Fruit fly (Drosophila melanogaster): ENCODE measurements around the gene CG42729.
A peak's percentile ranks its signal among the peaks of the same experiment; 100 is the strongest.

Gene CG42729

DNA sequence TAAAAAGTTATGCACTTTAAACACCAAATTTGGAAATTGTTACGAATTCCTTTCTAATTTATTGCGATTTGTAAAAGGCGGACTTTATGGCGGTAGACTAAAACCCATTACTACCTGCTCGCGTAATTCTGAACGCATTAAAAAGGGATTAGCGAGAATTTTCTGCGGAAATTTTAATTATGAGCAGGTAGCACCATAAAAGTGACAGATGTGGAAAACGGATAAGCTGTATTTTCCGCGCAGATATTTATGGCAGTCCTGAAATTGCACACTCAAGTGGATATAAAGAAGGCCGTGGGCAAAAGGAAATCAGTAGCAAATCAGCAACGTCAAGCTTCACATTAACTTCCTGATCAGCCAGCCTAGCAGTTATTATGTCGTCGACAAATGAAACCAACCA is 18.6 kb downstream of the CG42729 start, which contains the start of gene Z600 (continued):
- TF ChIP-seq CG6683 (GFP tag; optimal IDR thresholded peaks at IDR 0.05) (no peak), slbo (GFP tag; IDR thresholded peaks at IDR 0.05) (no peak), cad (GFP tag; optimal IDR thresholded peaks at IDR 0.05) (peak; percentile 95), CG14710 (tag; optimal IDR thresholded peaks at IDR 0.05) (no peak), Fer2 (tag; optimal IDR thresholded peaks at IDR 0.05) (no peak), CG1647 (GFP tag; optimal IDR thresholded peaks at IDR 0.05) (no peak), CG7271 (tag; optimal IDR thresholded peaks at IDR 0.05) (peak; percentile 76), exex (tag; optimal IDR thresholded peaks at IDR 0.05) (no peak), zen (tag; optimal IDR thresholded peaks at IDR 0.05) (peak; percentile 100), da (GFP tag; optimal IDR thresholded peaks at IDR 0.05) (no peak), lbe (GFP tag; optimal IDR thresholded peaks at IDR 0.05) (no peak), dm (GFP tag; optimal IDR thresholded peaks at IDR 0.05) (no peak), stc (GFP tag; IDR thresholded peaks at IDR 0.05) (no peak), emc (GFP tag; optimal IDR thresholded peaks at IDR 0.05) (no peak), CG18619 (GFP tag; optimal IDR thresholded peaks at IDR 0.05) (no peak), CG12104 (GFP tag; optimal IDR thresholded peaks at IDR 0.05) (no peak), pros (GFP tag; optimal IDR thresholded peaks at IDR 0.05) (no peak), CG8765 (GFP tag; IDR thresholded peaks at IDR 0.05) (no peak), Doc3 (GFP tag; IDR thresholded peaks at IDR 0.05; ENCODE audit: partially characterized antibody) (no peak), mld (GFP tag; IDR thresholded peaks at IDR 0.05; ENCODE audit: partially characterized antibody) (0 out of 3 replicates have a peak, but pooled peaks have one; percentile 16)

DNA sequence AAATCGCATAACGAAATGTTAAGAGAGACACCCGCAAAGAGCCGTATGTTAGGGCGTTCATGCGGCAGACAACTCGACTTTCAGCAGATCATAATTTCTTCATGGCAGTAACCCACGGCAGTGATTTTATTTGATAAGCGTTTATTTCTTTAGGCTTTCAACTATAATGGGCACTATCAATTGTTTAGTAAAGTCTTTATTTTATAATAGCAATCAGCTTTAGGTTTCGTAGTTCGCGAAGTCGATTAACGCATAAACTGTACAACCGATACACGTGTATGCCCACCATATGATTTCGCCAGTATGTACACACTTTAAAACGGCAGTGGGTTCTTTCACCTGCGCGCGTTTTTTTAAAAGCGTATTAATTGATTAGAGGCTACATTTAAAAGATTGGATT is 19.1 kb downstream of the CG42729 start, which contains the start of gene CG7841:
Gene CG7841, minus strand, starts transcription at position 20 of the 400 bp plus-strand sequence.
- TF ChIP-seq cg (GFP tag; optimal IDR thresholded peaks at IDR 0.05) (peak; percentile 21), Ssrp (tag; optimal IDR thresholded peaks at IDR 0.05) (peak; percentile 95), vvl (GFP tag; IDR thresholded peaks at IDR 0.05) (peak; percentile 99), dimm (GFP tag; IDR thresholded peaks at IDR 0.05) (no peak), CG34376 (GFP tag; optimal IDR thresholded peaks at IDR 0.05) (peak; percentile 99), Dad (GFP tag; optimal IDR thresholded peaks at IDR 0.05) (peak; percentile 96), Xrp1 (GFP tag; IDR thresholded peaks at IDR 0.05) (peak; percentile 98), pita (GFP tag; optimal IDR thresholded peaks at IDR 0.05) (no peak), CG12391 (tag; optimal IDR thresholded peaks at IDR 0.05) (peak; percentile 99), lmd (GFP tag; IDR thresholded peaks at IDR 0.05) (peak; percentile 95), Spps (tag; optimal IDR thresholded peaks at IDR 0.05) (peak; percentile 98), crc (GFP tag; optimal IDR thresholded peaks at IDR 0.05) (peak; percentile 97), sr (GFP tag; IDR thresholded peaks at IDR 0.05) (peak; percentile 89; the same call in 2 of the 3 replicates), Dip2 (GFP tag; IDR thresholded peaks at IDR 0.05) (no peak), CG11504 (tag; optimal IDR thresholded peaks at IDR 0.05) (peak; percentile 97), vfl (GFP tag; optimal IDR thresholded peaks at IDR 0.05) (peak; percentile 96), CG31441 (GFP tag; IDR thresholded peaks at IDR 0.05) (peak; percentile 98), Atf6 (GFP tag; IDR thresholded peaks at IDR 0.05) (peak; percentile 98), CG13424 (tag; optimal IDR thresholded peaks at IDR 0.05) (peak; percentile 99), jigr1 (GFP tag; IDR thresholded peaks at IDR 0.05) (no peak; the same call in 1 of the 3 replicates), Awh (GFP tag; IDR thresholded peaks at IDR 0.05) (peak; percentile 97), prd (optimal IDR thresholded peaks at IDR 0.05) (no peak), prd (GFP tag; IDR thresholded peaks at IDR 0.05) (peak; percentile 94), ttk (GFP tag; IDR thresholded peaks at IDR 0.05) (peak; percentile 94), Mad (GFP tag; optimal IDR thresholded peaks at IDR 0.05) (peak; percentile 97), CG32532 (GFP tag; IDR thresholded peaks at IDR 0.05) (peak; percentile 97), mirr (GFP tag; optimal IDR thresholded peaks at IDR 0.05) (peak; percentile 99), CG8478 (optimal IDR thresholded peaks at IDR 0.05) (no peak), ken (GFP tag; IDR thresholded peaks at IDR 0.05) (peak; percentile 93), seq (GFP tag; IDR thresholded peaks at IDR 0.05) (peak; percentile 97), trem (tag; optimal IDR thresholded peaks at IDR 0.05) (peak; percentile 97), br (optimal IDR thresholded peaks at IDR 0.05) (no peak), CG1603 (tag; optimal IDR thresholded peaks at IDR 0.05) (peak; percentile 97)

Measured in whole organism, embryonic.